Worm (Caenorhabditis elegans): ENCODE measurements around the gene F40G9.15.

DNA sequence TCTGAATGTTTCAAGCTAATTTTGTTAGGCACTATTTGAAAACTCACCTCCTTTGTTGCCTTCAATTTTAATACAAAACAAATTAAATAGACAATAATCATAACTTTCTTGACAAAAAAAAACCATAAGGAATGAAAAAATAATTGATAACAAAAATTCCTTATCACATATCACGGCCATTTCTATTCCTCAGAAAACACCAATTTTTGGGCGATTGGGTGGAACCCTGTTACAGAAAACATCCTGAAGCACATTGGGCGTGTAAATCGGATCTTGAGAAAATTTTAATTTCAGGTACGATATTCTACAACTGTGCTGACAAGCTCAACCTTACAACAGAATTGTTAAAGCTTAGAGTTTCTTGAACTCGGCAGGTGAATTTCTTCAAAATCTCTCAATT, 17.4 kb upstream of the F40G9.15 start, which contains the start of gene F40G9.8:
- no peak for TF ChIP-seq elt-2 (tag; optimal IDR thresholded peaks at IDR 0.05)
- no peak for TF ChIP-seq lin-11 (tag; optimal IDR thresholded peaks at IDR 0.05)
- TF ChIP-seq unc-42 (tag; optimal IDR thresholded peaks at IDR 0.05), result no peak
- TF ChIP-seq hlh-30 (tag; optimal IDR thresholded peaks at IDR 0.05; ENCODE audit: insufficient read depth), result no peak
- TF ChIP-seq pqm-1 (tag; optimal IDR thresholded peaks at IDR 0.05), result no peak
- no peak for TF ChIP-seq pha-4 (tag; optimal IDR thresholded peaks at IDR 0.05)
- no peak for TF ChIP-seq nfya-1 (tag; optimal IDR thresholded peaks at IDR 0.05)
- TF ChIP-seq nhr-11 (tag; optimal IDR thresholded peaks at IDR 0.05), result no peak
- TF ChIP-seq C38D4.7 (GFP tag; optimal IDR thresholded peaks at IDR 0.05), result no peak
- TF ChIP-seq odd-2 (tag; optimal IDR thresholded peaks at IDR 0.05), result no peak

Measured in whole organism, late embryonic.